Fruit fly (Drosophila melanogaster) whole organism, embryonic: ENCODE measurements around the gene Dlip2.

Experiments used
- Adf1 ChIP-seq: fragments of 200-800 bp; sonication (Bioruptor generic); IDR thresholded peaks from 2 replicates; pipeline ENCODE4 v1.3.6; 2022; ENCODE audit warnings: missing biosample characterization, missing genetic modification characterization
- B-H1 ChIP-seq: fragments of 200-800 bp; sonication (Bioruptor generic); IDR thresholded peaks from 3 replicates; pipeline ENCODE4 v1.3.6; 2022; ENCODE audit warnings: missing biosample characterization, missing genetic modification characterization
- CG11456 ChIP-seq: fragments of 200-800 bp; sonication (Bioruptor generic); IDR thresholded peaks from 3 replicates; pipeline ENCODE4 v1.3.6; 2022; ENCODE audit warnings: missing biosample characterization, missing genetic modification characterization
- CG13287 ChIP-seq: fragments of 200-800 bp; sonication (Bioruptor generic); IDR thresholded peaks from 2 replicates; pipeline ENCODE4 v1.3.6; 2022; ENCODE audit warnings: missing biosample characterization, missing genetic modification characterization; ENCODE audit not compliant: partially characterized antibody
- CG13894 ChIP-seq: fragments of 200-800 bp; sonication (Bioruptor generic); optimal IDR thresholded peaks from 3 replicates; lab custom pipeline; 2018; ENCODE audit warnings: missing biosample characterization, mild to moderate bottlenecking, missing genetic modification characterization, moderate library complexity
- CG14965 ChIP-seq: fragments of 200-800 bp; sonication (Bioruptor generic); optimal IDR thresholded peaks from 2 replicates; lab custom pipeline; 2016; ENCODE audit warnings: missing biosample characterization, missing genetic modification characterization, borderline replicate concordance
- CG2199 ChIP-seq: fragments of 200-800 bp; sonication (Bioruptor generic); IDR thresholded peaks from 3 replicates; pipeline ENCODE4 v1.3.6; 2022; ENCODE audit warnings: missing biosample characterization, missing genetic modification characterization
- CG2678 ChIP-seq: fragments of 200-800 bp; sonication (Bioruptor generic); optimal IDR thresholded peaks from 3 replicates; lab custom pipeline; 2019; ENCODE audit warnings: missing biosample characterization, mild to moderate bottlenecking, missing genetic modification characterization, moderate library complexity
- CG32772 ChIP-seq: fragments of 200-800 bp; sonication (Bioruptor generic); IDR thresholded peaks from 2 replicates; pipeline ENCODE4 v1.3.6; 2022; ENCODE audit warnings: missing biosample characterization, missing genetic modification characterization
- CG34422 ChIP-seq: fragments of 200-800 bp; sonication (Bioruptor generic); IDR thresholded peaks from 3 replicates; pipeline ENCODE4 v1.3.6; 2022; ENCODE audit warnings: missing biosample characterization, missing genetic modification characterization
- CG4424 ChIP-seq: fragments of 200-800 bp; sonication (Bioruptor generic); optimal IDR thresholded peaks from 3 replicates; lab custom pipeline; 2016; ENCODE audit warnings: missing biosample characterization, missing genetic modification characterization
- CG4854 ChIP-seq: fragments of 200-800 bp; sonication (Bioruptor generic); optimal IDR thresholded peaks from 2 replicates; lab custom pipeline; 2016; ENCODE audit warnings: missing biosample characterization, missing genetic modification characterization, inconsistent platforms
- CG6254 ChIP-seq: fragments of 200-800 bp; sonication (Bioruptor generic); optimal IDR thresholded peaks from 3 replicates; lab custom pipeline; 2017; ENCODE audit warnings: mild to moderate bottlenecking, missing biosample characterization, missing genetic modification reagents, missing genetic modification characterization
- CG7987 ChIP-seq: fragments of 200-800 bp; sonication (Bioruptor generic); optimal IDR thresholded peaks from 2 replicates; lab custom pipeline; 2018; ENCODE audit warnings: missing biosample characterization, mild to moderate bottlenecking, missing genetic modification characterization, moderate library complexity
- CG8924 ChIP-seq: fragments of 200-800 bp; optimal IDR thresholded peaks from 3 replicates; lab custom pipeline; 2019; ENCODE audit warnings: missing biosample characterization, mild to moderate bottlenecking, missing genetic modification characterization, moderate library complexity
- CG9817 ChIP-seq: fragments of 200-800 bp; sonication (Bioruptor generic); optimal IDR thresholded peaks from 2 replicates; lab custom pipeline; 2018; ENCODE audit warnings: missing biosample characterization, mild to moderate bottlenecking, missing genetic modification characterization, moderate library complexity
- Camta ChIP-seq: fragments of 200-800 bp; sonication (Bioruptor generic); optimal IDR thresholded peaks from 2 replicates; lab custom pipeline; 2016; ENCODE audit warnings: missing biosample characterization, missing genetic modification characterization
- Fer2 ChIP-seq: fragments of 200-800 bp; sonication (Bioruptor generic); optimal IDR thresholded peaks from 2 replicates; lab custom pipeline; 2018; ENCODE audit warnings: missing biosample characterization, mild to moderate bottlenecking, missing genetic modification characterization, moderate library complexity
- H15 ChIP-seq: fragments of 200-800 bp; sonication (Bioruptor generic); IDR thresholded peaks from 3 replicates; pipeline ENCODE4 v1.3.6; 2022; ENCODE audit warnings: missing biosample characterization, missing genetic modification characterization
- HLHmδ ChIP-seq: fragments of 200-800 bp; sonication (Bioruptor generic); optimal IDR thresholded peaks from 2 replicates; lab custom pipeline; 2018; ENCODE audit warnings: missing biosample characterization, mild to moderate bottlenecking, missing genetic modification characterization, moderate library complexity
- Lpt ChIP-seq: fragments of >200 bp; optimal IDR thresholded peaks from 2 replicates; lab custom pipeline; 2018; ENCODE audit warnings: missing biosample characterization, missing genetic modification characterization
- Meics ChIP-seq: fragments of 200-800 bp; sonication (Bioruptor generic); optimal IDR thresholded peaks from 2 replicates; lab custom pipeline; 2017; ENCODE audit warnings: missing biosample characterization, mild to moderate bottlenecking, missing genetic modification characterization
- Opbp ChIP-seq: fragments of 200-800 bp; sonication (Bioruptor generic); IDR thresholded peaks from 3 replicates; pipeline ENCODE4 v1.3.6; 2022; ENCODE audit warnings: missing biosample characterization, missing genetic modification characterization; ENCODE audit not compliant: partially characterized antibody
- Side ChIP-seq: fragments of 200-800 bp; sonication (Bioruptor generic); optimal IDR thresholded peaks from 2 replicates; lab custom pipeline; 2016; ENCODE audit warnings: missing biosample characterization, missing genetic modification characterization
- Sox100B ChIP-seq: fragments of 200-800 bp; sonication (Bioruptor generic); optimal IDR thresholded peaks from 3 replicates; lab custom pipeline; 2018; ENCODE audit warnings: missing biosample characterization, mild to moderate bottlenecking, missing genetic modification characterization
- amos ChIP-seq: fragments of 200-800 bp; sonication (Bioruptor generic); IDR thresholded peaks from 2 replicates; pipeline ENCODE4 v1.3.6; 2022; ENCODE audit warnings: missing biosample characterization, missing genetic modification characterization; ENCODE audit not compliant: partially characterized antibody
- ara ChIP-seq: fragments of 200-800 bp; sonication (Bioruptor generic); IDR thresholded peaks from 2 replicates; pipeline ENCODE4 v1.3.6; 2022; ENCODE audit warnings: missing biosample characterization, missing genetic modification characterization
- ase ChIP-seq: fragments of 200-800 bp; sonication (Bioruptor generic); IDR thresholded peaks from 3 replicates; pipeline ENCODE4 v1.3.6; 2022; ENCODE audit warnings: missing biosample characterization, missing genetic modification characterization
- ash1 ChIP-seq: fragments of 200-800 bp; sonication (Bioruptor generic); optimal IDR thresholded peaks from 2 replicates; lab custom pipeline; 2018; ENCODE audit warnings: missing biosample characterization, mild to moderate bottlenecking, missing genetic modification characterization
- chif ChIP-seq, 2 experiments: fragments of 200-800 bp; sonication (Bioruptor generic); optimal IDR thresholded peaks; 3 replicates each; lab custom pipeline; 2016; ENCODE audit warnings: missing biosample characterization in 2 of 2, missing genetic modification characterization in 2 of 2
- chinmo ChIP-seq: fragments of 200-800 bp; sonication (Bioruptor generic); IDR thresholded peaks from 4 replicates; pipeline ENCODE4 v1.3.6; 2022; ENCODE audit warnings: missing biosample characterization, missing genetic modification characterization; ENCODE audit not compliant: partially characterized antibody
- crol ChIP-seq: fragments of 200-800 bp; sonication (Bioruptor generic); IDR thresholded peaks from 2 replicates; pipeline ENCODE4 v1.3.6; 2022; ENCODE audit warnings: missing biosample characterization, missing genetic modification characterization
- dati ChIP-seq: fragments of 200-800 bp; sonication (Bioruptor generic); IDR thresholded peaks from 2 replicates; pipeline ENCODE4 v1.3.6; 2022; ENCODE audit warnings: missing biosample characterization, missing genetic modification characterization
- fru ChIP-seq: fragments of >200 bp; optimal IDR thresholded peaks from 2 replicates; lab custom pipeline; 2017
- gcm ChIP-seq: fragments of 200-800 bp; sonication (Bioruptor generic); optimal IDR thresholded peaks from 2 replicates; lab custom pipeline; 2019; ENCODE audit warnings: missing biosample characterization, mild to moderate bottlenecking, missing genetic modification characterization, moderate library complexity
- hb ChIP-seq: fragments of 200-800 bp; sonication (Bioruptor generic); IDR thresholded peaks from 3 replicates; pipeline ENCODE4 v1.3.6; 2022; ENCODE audit warnings: missing biosample characterization, missing genetic modification characterization; ENCODE audit not compliant: partially characterized antibody
- hth ChIP-seq: fragments of >200 bp; optimal IDR thresholded peaks from 2 replicates; lab custom pipeline; 2017; ENCODE audit warnings: inconsistent platforms
- insv ChIP-seq, 2 experiments: fragments of 200-800 bp; sonication (Bioruptor generic); optimal IDR thresholded peaks; 3 replicates each; lab custom pipeline; 2016 to 2018; ENCODE audit warnings: missing biosample characterization in 2 of 2, missing genetic modification characterization in 2 of 2
- org-1 ChIP-seq: fragments of 200-800 bp; sonication (Bioruptor generic); optimal IDR thresholded peaks from 2 replicates; lab custom pipeline; 2017; ENCODE audit warnings: missing biosample characterization, missing genetic modification characterization
- pfk ChIP-seq: fragments of 200-800 bp; sonication (Bioruptor generic); optimal IDR thresholded peaks from 2 replicates; lab custom pipeline; 2018; ENCODE audit warnings: missing biosample characterization, mild to moderate bottlenecking, missing genetic modification characterization, moderate library complexity
- phol ChIP-seq: fragments of 200-800 bp; sonication (Bioruptor generic); optimal IDR thresholded peaks from 3 replicates; lab custom pipeline; 2018; ENCODE audit warnings: missing biosample characterization, mild to moderate bottlenecking, missing genetic modification characterization, moderate library complexity
- prd ChIP-seq, 3 experiments: fragments of >200 bp in 2 of 3; fragments of 200-800 bp in 1 of 3; sonication (Bioruptor generic) in 1 of 3; optimal IDR thresholded peaks in 2 of 3; IDR thresholded peaks in 1 of 3; 2 replicates in 2 of 3; 3 replicates in 1 of 3; pipeline versions ENCODE4 v1.3.6 to Lab custom; 2017 to 2022; ENCODE audit warnings: missing biosample characterization in 1 of 3, missing genetic modification characterization in 1 of 3
- pros ChIP-seq: fragments of 200-800 bp; sonication (Bioruptor generic); optimal IDR thresholded peaks from 3 replicates; lab custom pipeline; 2019; ENCODE audit warnings: missing biosample characterization, mild to moderate bottlenecking, missing genetic modification characterization, moderate library complexity
- row ChIP-seq: fragments of 200-800 bp; sonication (Bioruptor generic); IDR thresholded peaks from 3 replicates; pipeline ENCODE4 v1.3.6; 2022; ENCODE audit warnings: missing biosample characterization, missing genetic modification characterization
- sc ChIP-seq, 3 experiments: fragments of >200 bp in 2 of 3; fragments of 200-800 bp in 1 of 3; sonication (Bioruptor generic) in 1 of 3; optimal IDR thresholded peaks; 2 replicates in 2 of 3; 3 replicates in 1 of 3; lab custom pipeline; 2017; ENCODE audit warnings: mild to moderate bottlenecking in 1 of 3, missing biosample characterization in 1 of 3, missing genetic modification characterization in 1 of 3, missing genetic modification reagents in 1 of 3
- sim ChIP-seq: fragments of 200-800 bp; sonication (Bioruptor generic); IDR thresholded peaks from 2 replicates; pipeline ENCODE4 v1.3.6; 2022; ENCODE audit warnings: missing biosample characterization, missing genetic modification characterization
- slp2 ChIP-seq: fragments of 200-800 bp; sonication (Bioruptor generic); optimal IDR thresholded peaks from 2 replicates; lab custom pipeline; 2016; ENCODE audit warnings: missing biosample characterization, missing genetic modification characterization
- tup ChIP-seq: fragments of 200-800 bp; sonication (Bioruptor generic); optimal IDR thresholded peaks from 2 replicates; lab custom pipeline; 2016; ENCODE audit warnings: missing biosample characterization, mild to moderate bottlenecking, missing genetic modification characterization, moderate library complexity
- vnd ChIP-seq: fragments of 200-800 bp; sonication (Bioruptor generic); IDR thresholded peaks from 3 replicates; pipeline ENCODE4 v1.3.6; 2022; ENCODE audit warnings: missing biosample characterization, missing genetic modification characterization; ENCODE audit not compliant: partially characterized antibody
- z ChIP-seq: fragments of 200-800 bp; sonication (Bioruptor generic); IDR thresholded peaks from 3 replicates; pipeline ENCODE4 v1.3.6; 2022; ENCODE audit warnings: missing biosample characterization, missing genetic modification characterization

The Dlip2 gene

DNA sequence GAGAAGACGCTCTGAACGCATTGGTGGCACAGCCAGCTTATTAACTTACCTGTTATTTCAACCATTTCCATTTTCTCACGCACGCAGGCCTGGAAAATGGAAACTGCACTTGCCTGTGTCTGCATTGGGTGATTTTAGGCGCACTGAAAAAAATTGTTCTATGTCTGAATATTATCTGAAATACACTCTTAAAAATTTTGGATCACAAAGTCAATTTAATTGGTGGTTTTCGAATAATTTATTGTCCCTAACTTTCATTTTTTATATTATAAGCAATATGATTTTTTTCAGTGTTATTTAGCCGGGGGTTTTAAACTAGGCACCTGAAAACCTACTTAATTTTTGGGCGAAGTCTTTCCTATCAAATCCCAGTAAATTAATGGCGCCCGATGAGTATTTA, 17.6 kb upstream of the Dlip2 start (continued):
- TF ChIP-seq Meics (GFP tag; lab: Kevin White, UChicago) (peak; percentile 65), ara (GFP tag; lab: Robert Waterston, UW) (peak; percentile 87), phol (peak; percentile 92), chif (GFP tag; optimal IDR thresholded peaks at IDR 0.05; lab: Kevin White, UChicago) (peak; percentile 60 to 69), sc (optimal IDR thresholded peaks at IDR 0.05; lab: Kevin White, UChicago) (no peak), sc (GFP tag; optimal IDR thresholded peaks at IDR 0.05; lab: Kevin White, UChicago) (peak; percentile 7), Side (GFP tag; lab: Kevin White, UChicago) (peak; percentile 73), CG2199 (GFP tag; lab: Robert Waterston, UW) (peak; percentile 92), CG6254 (GFP tag; lab: Kevin White, UChicago) (peak; percentile 84), HLHmδ (no peak), Opbp (GFP tag; lab: Robert Waterston, UW) (no peak), CG4424 (GFP tag; lab: Kevin White, UChicago) (peak; percentile 92), Sox100B (peak; percentile 80), CG34422 (GFP tag; lab: Robert Waterston, UW) (peak; percentile 88), sim (GFP tag; lab: Robert Waterston, UW) (peak; percentile 87), ash1 (GFP tag; lab: Kevin White, UChicago) (no peak), CG13287 (no peak), prd (optimal IDR thresholded peaks at IDR 0.05; lab: Kevin White, UChicago) (no peak), prd (GFP tag; IDR thresholded peaks at IDR 0.05; lab: Robert Waterston, UW) (peak; percentile 95), CG32772 (GFP tag; lab: Robert Waterston, UW) (peak; percentile 78), gcm (peak; percentile 80), org-1 (GFP tag; lab: Kevin White, UChicago) (peak; percentile 64), CG13894 (no peak), Fer2 (tag; lab: Kevin White, UChicago) (peak; percentile 2), ase (peak; percentile 81; the same call in 2 of the 3 replicates), Adf1 (no peak), CG4854 (GFP tag; lab: Kevin White, UChicago) (peak; percentile 75), z (GFP tag; lab: Robert Waterston, UW) (peak; percentile 56; the same call in 1 of the 3 replicates), H15 (GFP tag; lab: Robert Waterston, UW) (peak; percentile 78; the same call in 2 of the 3 replicates), dati (GFP tag; lab: Robert Waterston, UW) (peak; percentile 46; the same call in 1 of the 2 replicates), CG2678 (tag; lab: Kevin White, UChicago) (peak; percentile 89), crol (GFP tag; lab: Robert Waterston, UW) (no peak), tup (GFP tag; lab: Kevin White, UChicago) (no peak), vnd (GFP tag; lab: Robert Waterston, UW) (no peak), CG8924 (tag; lab: Kevin White, UChicago) (peak; percentile 86), CG14965 (GFP tag; lab: Kevin White, UChicago) (peak; percentile 14), CG11456 (peak; percentile 74; the same call in 2 of the 3 replicates), hth (lab: Kevin White, UChicago) (no peak), B-H1 (GFP tag; lab: Robert Waterston, UW) (peak; percentile 71; the same call in 2 of the 3 replicates), chinmo (GFP tag; lab: Robert Waterston, UW) (no peak), hb (no peak), fru (lab: Kevin White, UChicago) (no peak), slp2 (GFP tag; lab: Kevin White, UChicago) (peak; percentile 39), CG9817 (tag; lab: Kevin White, UChicago) (peak; percentile 51), CG7987 (GFP tag; lab: Kevin White, UChicago) (peak; percentile 12), insv (GFP tag; optimal IDR thresholded peaks at IDR 0.05; lab: Kevin White, UChicago) (no peak), pfk (GFP tag; lab: Kevin White, UChicago) (no peak), pros (GFP tag; lab: Kevin White, UChicago) (peak; percentile 15), Lpt (GFP tag; lab: Kevin White, UChicago) (no peak), amos (GFP tag; lab: Robert Waterston, UW) (no peak), row (peak; percentile 79), Camta (GFP tag; lab: Kevin White, UChicago) (peak; percentile 76)
